Fruit fly (Drosophila melanogaster) whole organism, embryonic: ENCODE results near the gene RpL36.

Experiments
- Atf3 ChIP-seq: fragments of 200-800 bp; sonication (Bioruptor generic); optimal IDR thresholded peaks from 3 replicates; lab custom pipeline; 2016; ENCODE audit warnings: missing biosample characterization, missing genetic modification characterization
- CG1024 ChIP-seq: fragments of 200-800 bp; sonication (Bioruptor generic); IDR thresholded peaks from 2 replicates; pipeline ENCODE4 v1.3.6; 2022; ENCODE audit warnings: missing biosample characterization, missing genetic modification characterization
- CG10274 ChIP-seq: fragments of 200-800 bp; sonication (Bioruptor generic); optimal IDR thresholded peaks from 3 replicates; lab custom pipeline; 2017; ENCODE audit warnings: missing biosample characterization, mild to moderate bottlenecking, missing genetic modification characterization
- CG10979 ChIP-seq: fragments of 200-800 bp; sonication (Bioruptor generic); optimal IDR thresholded peaks from 2 replicates; lab custom pipeline; 2018; ENCODE audit warnings: missing biosample characterization, mild to moderate bottlenecking, missing genetic modification characterization, moderate library complexity
- CG11456 ChIP-seq: fragments of 200-800 bp; sonication (Bioruptor generic); IDR thresholded peaks from 3 replicates; pipeline ENCODE4 v1.3.6; 2022; ENCODE audit warnings: missing biosample characterization, missing genetic modification characterization
- CG12744 ChIP-seq: fragments of 200-800 bp; sonication (Bioruptor generic); optimal IDR thresholded peaks from 2 replicates; lab custom pipeline; 2016; ENCODE audit warnings: missing biosample characterization, missing genetic modification characterization
- CG13624 ChIP-seq: fragments of 200-800 bp; sonication (Bioruptor generic); optimal IDR thresholded peaks from 2 replicates; lab custom pipeline; 2016; ENCODE audit warnings: missing biosample characterization, missing genetic modification characterization
- CG1603 ChIP-seq: fragments of 200-800 bp; sonication (Bioruptor generic); optimal IDR thresholded peaks from 2 replicates; lab custom pipeline; 2019; ENCODE audit warnings: missing biosample characterization, mild to moderate bottlenecking, missing genetic modification characterization, moderate library complexity
- CG17568 ChIP-seq: fragments of 200-800 bp; sonication (Bioruptor generic); optimal IDR thresholded peaks from 2 replicates; lab custom pipeline; 2018; ENCODE audit warnings: missing biosample characterization, mild to moderate bottlenecking, missing genetic modification characterization, moderate library complexity
- CG2678 ChIP-seq: fragments of 200-800 bp; sonication (Bioruptor generic); optimal IDR thresholded peaks from 3 replicates; lab custom pipeline; 2019; ENCODE audit warnings: missing biosample characterization, mild to moderate bottlenecking, missing genetic modification characterization, moderate library complexity
- CG31388 ChIP-seq: fragments of 200-800 bp; sonication (Bioruptor generic); optimal IDR thresholded peaks from 2 replicates; lab custom pipeline; 2016; ENCODE audit warnings: missing biosample characterization, missing genetic modification characterization
- CG32772 ChIP-seq: fragments of 200-800 bp; sonication (Bioruptor generic); IDR thresholded peaks from 2 replicates; pipeline ENCODE4 v1.3.6; 2022; ENCODE audit warnings: missing biosample characterization, missing genetic modification characterization
- CG4617 ChIP-seq: fragments of 200-800 bp; sonication (Bioruptor generic); optimal IDR thresholded peaks from 3 replicates; lab custom pipeline; 2016; ENCODE audit warnings: missing biosample characterization, missing genetic modification characterization, borderline replicate concordance
- CG6683 ChIP-seq: fragments of 200-800 bp; sonication (Bioruptor generic); optimal IDR thresholded peaks from 2 replicates; lab custom pipeline; 2017; ENCODE audit warnings: missing biosample characterization, mild to moderate bottlenecking, missing genetic modification characterization, missing genetic modification reagents
- CG7928 ChIP-seq: fragments of 200-800 bp; sonication (Bioruptor generic); optimal IDR thresholded peaks from 2 replicates; lab custom pipeline; 2017; ENCODE audit warnings: missing biosample characterization, mild to moderate bottlenecking, missing genetic modification characterization
- CG8478 ChIP-seq: fragments of >200 bp; optimal IDR thresholded peaks from 2 replicates; lab custom pipeline; 2018
- CG9876 ChIP-seq: fragments of 200-800 bp; sonication (Bioruptor generic); optimal IDR thresholded peaks from 2 replicates; lab custom pipeline; 2016; ENCODE audit warnings: missing biosample characterization, missing genetic modification characterization
- D19A ChIP-seq: fragments of 200-800 bp; optimal IDR thresholded peaks from 3 replicates; lab custom pipeline; 2019; ENCODE audit warnings: missing biosample characterization, mild to moderate bottlenecking, missing genetic modification characterization, moderate library complexity
- Dad ChIP-seq: fragments of 200-800 bp; sonication (Bioruptor generic); optimal IDR thresholded peaks from 3 replicates; lab custom pipeline; 2016; ENCODE audit warnings: missing biosample characterization, missing genetic modification characterization
- Dp ChIP-seq: fragments of 200-800 bp; sonication (Bioruptor generic); optimal IDR thresholded peaks from 2 replicates; lab custom pipeline; 2018; ENCODE audit warnings: missing biosample characterization, mild to moderate bottlenecking, missing genetic modification characterization, moderate library complexity
- E2f2 ChIP-seq: fragments of 200-800 bp; sonication (Bioruptor generic); IDR thresholded peaks from 2 replicates; pipeline ENCODE4 v1.3.6; 2022; ENCODE audit warnings: missing biosample characterization, missing genetic modification characterization
- Ets97D ChIP-seq: fragments of 200-800 bp; sonication (Bioruptor generic); optimal IDR thresholded peaks from 3 replicates; lab custom pipeline; 2016; ENCODE audit warnings: missing biosample characterization, missing genetic modification characterization
- Lhr ChIP-seq: fragments of 200-800 bp; sonication (Bioruptor generic); optimal IDR thresholded peaks from 3 replicates; lab custom pipeline; 2017; ENCODE audit warnings: mild to moderate bottlenecking, missing biosample characterization, missing genetic modification reagents, missing genetic modification characterization
- Oaz ChIP-seq: fragments of 200-800 bp; sonication (Bioruptor generic); IDR thresholded peaks from 2 replicates; pipeline ENCODE4 v1.3.6; 2022; ENCODE audit warnings: missing biosample characterization, missing genetic modification characterization
- Taf1 ChIP-seq: fragments of 200-800 bp; sonication (Bioruptor generic); IDR thresholded peaks from 2 replicates; pipeline ENCODE4 v1.3.6; 2022; ENCODE audit warnings: missing biosample characterization, missing genetic modification characterization
- bigmax ChIP-seq: fragments of 200-800 bp; sonication (Bioruptor generic); optimal IDR thresholded peaks from 2 replicates; lab custom pipeline; 2018; ENCODE audit warnings: missing biosample characterization, mild to moderate bottlenecking, missing genetic modification characterization
- chinmo ChIP-seq: fragments of 200-800 bp; sonication (Bioruptor generic); IDR thresholded peaks from 4 replicates; pipeline ENCODE4 v1.3.6; 2022; ENCODE audit warnings: missing biosample characterization, missing genetic modification characterization; ENCODE audit not compliant: partially characterized antibody
- ci ChIP-seq: fragments of 200-800 bp; sonication (Bioruptor generic); IDR thresholded peaks from 3 replicates; pipeline ENCODE4 v1.3.6; 2022; ENCODE audit warnings: missing biosample characterization, missing genetic modification characterization
- dm ChIP-seq: fragments of 200-800 bp; sonication (Bioruptor generic); optimal IDR thresholded peaks from 3 replicates; lab custom pipeline; 2016; ENCODE audit warnings: missing biosample characterization, missing genetic modification characterization
- fd96Cb ChIP-seq: fragments of 200-800 bp; sonication (Bioruptor generic); optimal IDR thresholded peaks from 2 replicates; lab custom pipeline; 2018; ENCODE audit warnings: missing biosample characterization, mild to moderate bottlenecking, missing genetic modification characterization, moderate library complexity
- ham ChIP-seq: fragments of 200-800 bp; sonication (Bioruptor generic); IDR thresholded peaks from 2 replicates; pipeline ENCODE4 v1.3.6; 2022; ENCODE audit warnings: missing biosample characterization, missing genetic modification characterization
- hth ChIP-seq: fragments of >200 bp; optimal IDR thresholded peaks from 2 replicates; lab custom pipeline; 2017; ENCODE audit warnings: inconsistent platforms
- kah ChIP-seq: fragments of 200-800 bp; sonication (Bioruptor generic); optimal IDR thresholded peaks from 2 replicates; lab custom pipeline; 2018; ENCODE audit warnings: missing biosample characterization, mild to moderate bottlenecking, missing genetic modification characterization
- knrl ChIP-seq: fragments of 200-800 bp; sonication (Bioruptor generic); IDR thresholded peaks from 3 replicates; pipeline ENCODE4 v1.3.6; 2022; ENCODE audit warnings: missing biosample characterization, missing genetic modification characterization; ENCODE audit not compliant: partially characterized antibody
- lmd ChIP-seq: fragments of 200-800 bp; sonication (Bioruptor generic); IDR thresholded peaks from 2 replicates; pipeline ENCODE4 v1.3.6; 2022; ENCODE audit warnings: missing biosample characterization, missing genetic modification characterization
- luna ChIP-seq: fragments of 200-800 bp; sonication (Bioruptor generic); optimal IDR thresholded peaks from 2 replicates; lab custom pipeline; 2016; ENCODE audit warnings: missing biosample characterization, missing genetic modification characterization
- mirr ChIP-seq: fragments of 200-800 bp; sonication (Bioruptor generic); optimal IDR thresholded peaks from 3 replicates; lab custom pipeline; 2018; ENCODE audit warnings: missing biosample characterization, mild to moderate bottlenecking, missing genetic modification characterization
- nerfin-1 ChIP-seq: fragments of 200-800 bp; sonication (Bioruptor generic); optimal IDR thresholded peaks from 3 replicates; lab custom pipeline; 2019; ENCODE audit warnings: missing biosample characterization, mild to moderate bottlenecking, missing genetic modification characterization, moderate library complexity
- phol ChIP-seq: fragments of 200-800 bp; sonication (Bioruptor generic); optimal IDR thresholded peaks from 3 replicates; lab custom pipeline; 2018; ENCODE audit warnings: missing biosample characterization, mild to moderate bottlenecking, missing genetic modification characterization, moderate library complexity
- seq ChIP-seq: fragments of 200-800 bp; sonication (Bioruptor generic); IDR thresholded peaks from 2 replicates; pipeline ENCODE4 v1.3.6; 2022; ENCODE audit warnings: missing biosample characterization, missing genetic modification characterization
- slou ChIP-seq: fragments of 200-800 bp; sonication (Bioruptor generic); optimal IDR thresholded peaks from 3 replicates; lab custom pipeline; 2016; ENCODE audit warnings: missing biosample characterization, missing genetic modification characterization
- so ChIP-seq: fragments of 200-800 bp; sonication (Bioruptor generic); IDR thresholded peaks from 3 replicates; pipeline ENCODE4 v1.3.6; 2022; ENCODE audit warnings: missing biosample characterization, missing genetic modification characterization
- sob ChIP-seq: fragments of 200-800 bp; sonication (Bioruptor generic); IDR thresholded peaks from 2 replicates; pipeline ENCODE4 v1.3.6; 2022; ENCODE audit warnings: missing biosample characterization, missing genetic modification characterization
- tio ChIP-seq: fragments of 200-800 bp; sonication (Bioruptor generic); optimal IDR thresholded peaks from 2 replicates; lab custom pipeline; 2017; ENCODE audit warnings: missing biosample characterization, missing genetic modification characterization, inconsistent platforms
- tll ChIP-seq, 2 experiments: fragments of 200-800 bp in 1 of 2; fragments of >200 bp in 1 of 2; sonication (Bioruptor generic) in 1 of 2; optimal IDR thresholded peaks; 2 replicates each; lab custom pipeline; 2017 to 2019; ENCODE audit warnings: missing biosample characterization in 2 of 2, missing genetic modification characterization in 2 of 2, mild to moderate bottlenecking in 1 of 2, moderate library complexity in 1 of 2
- tna ChIP-seq: fragments of 200-800 bp; sonication (Bioruptor generic); IDR thresholded peaks from 2 replicates; pipeline ENCODE4 v1.3.6; 2022; ENCODE audit warnings: missing biosample characterization, missing genetic modification characterization; ENCODE audit not compliant: partially characterized antibody
- trem ChIP-seq: fragments of 200-800 bp; optimal IDR thresholded peaks from 3 replicates; lab custom pipeline; 2019; ENCODE audit warnings: missing biosample characterization, mild to moderate bottlenecking, missing genetic modification characterization, moderate library complexity
- trh ChIP-seq: fragments of 200-800 bp; sonication (Bioruptor generic); optimal IDR thresholded peaks from 2 replicates; lab custom pipeline; 2016; ENCODE audit warnings: missing biosample characterization, missing genetic modification characterization
- unc-4 ChIP-seq: fragments of 200-800 bp; sonication (Bioruptor generic); IDR thresholded peaks from 2 replicates; pipeline ENCODE4 v1.3.6; 2022; ENCODE audit warnings: missing biosample characterization, missing genetic modification characterization; ENCODE audit not compliant: partially characterized antibody
- vfl ChIP-seq: fragments of 200-800 bp; sonication (Bioruptor generic); optimal IDR thresholded peaks from 2 replicates; lab custom pipeline; 2016; ENCODE audit warnings: missing biosample characterization, missing genetic modification characterization
- wdn ChIP-seq: fragments of 200-800 bp; sonication (Bioruptor generic); IDR thresholded peaks from 2 replicates; pipeline ENCODE4 v1.3.6; 2022; ENCODE audit warnings: missing biosample characterization, missing genetic modification characterization

RpL36 gene

DNA sequence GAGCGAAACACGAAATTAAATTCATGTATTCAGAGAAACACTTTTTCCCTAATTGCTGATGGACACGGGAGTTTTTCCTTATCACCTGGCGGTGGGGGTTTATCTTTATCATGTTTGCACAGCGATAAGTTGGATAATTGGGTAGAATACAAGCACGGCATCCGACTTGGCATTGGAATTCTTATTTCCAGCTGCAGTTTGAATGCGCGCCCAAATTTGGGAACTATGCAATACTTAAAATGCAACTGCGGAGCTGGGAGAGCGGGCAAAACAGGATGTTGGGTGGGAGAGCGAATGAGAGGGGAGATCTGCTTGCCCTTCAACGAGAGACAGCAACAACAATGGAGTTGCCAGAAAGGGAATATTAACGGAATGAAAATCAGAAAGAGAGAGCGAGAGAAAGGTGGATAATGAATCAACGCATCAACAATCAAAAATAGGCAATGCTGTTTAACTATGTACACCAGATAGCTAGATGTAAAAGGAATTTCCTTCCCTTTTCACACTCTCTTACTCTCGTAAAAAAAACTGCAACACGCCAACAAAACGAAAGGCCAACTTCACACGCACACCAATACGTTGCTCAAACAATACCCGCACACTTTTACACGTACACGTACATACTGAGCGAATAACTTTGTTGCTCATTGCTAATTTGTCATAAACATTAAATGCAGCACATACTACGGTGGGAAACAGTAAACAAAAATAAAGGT is 12.4 kb downstream of the RpL36 start (continued):
- TF ChIP-seq CG1024 (GFP tag; lab: Robert Waterston, UW) (no peak), CG13624 (no peak), CG9876 (no peak), CG7928 (GFP tag; lab: Kevin White, UChicago) (no peak), CG8478 (lab: Kevin White, UChicago) (peak; percentile 78), CG10274 (GFP tag; lab: Kevin White, UChicago) (no peak), ci (0 out of 3 replicates have a peak, but pooled peaks have one; percentile 14), sob (GFP tag; lab: Robert Waterston, UW) (no peak), Oaz (GFP tag; lab: Robert Waterston, UW) (no peak), Dp (peak; percentile 51), trh (GFP tag; lab: Kevin White, UChicago) (no peak), kah (GFP tag; lab: Kevin White, UChicago) (no peak), phol (tag; lab: Kevin White, UChicago) (peak; percentile 59), E2f2 (GFP tag; lab: Robert Waterston, UW) (peak; percentile 58), unc-4 (GFP tag; lab: Robert Waterston, UW) (no peak), mirr (GFP tag; lab: Kevin White, UChicago) (no peak), wdn (no peak), Lhr (GFP tag; lab: Kevin White, UChicago) (no peak), so (GFP tag; lab: Robert Waterston, UW) (no peak), CG2678 (tag; lab: Kevin White, UChicago) (no peak), CG12744 (GFP tag; lab: Kevin White, UChicago) (no peak), nerfin-1 (no peak), trem (tag; lab: Kevin White, UChicago) (peak; percentile 15), Dad (GFP tag; lab: Kevin White, UChicago) (no peak), fd96Cb (no peak), CG10979 (tag; lab: Kevin White, UChicago) (no peak), bigmax (GFP tag; lab: Kevin White, UChicago) (no peak), CG31388 (GFP tag; lab: Kevin White, UChicago) (no peak), seq (GFP tag; lab: Robert Waterston, UW) (no peak), Atf3 (no peak), hth (no peak), ham (GFP tag; lab: Robert Waterston, UW) (no peak), knrl (GFP tag; lab: Robert Waterston, UW) (no peak), CG11456 (GFP tag; lab: Robert Waterston, UW) (no peak), dm (no peak), lmd (GFP tag; lab: Robert Waterston, UW) (no peak), luna (GFP tag; lab: Kevin White, UChicago) (no peak), slou (no peak), CG4617 (GFP tag; lab: Kevin White, UChicago) (peak; percentile 44), CG6683 (GFP tag; lab: Kevin White, UChicago) (no peak), CG1603 (tag; lab: Kevin White, UChicago) (peak; percentile 33), CG32772 (no peak), vfl (GFP tag; lab: Kevin White, UChicago) (no peak), tio (no peak), tna (GFP tag; lab: Robert Waterston, UW) (no peak), Ets97D (peak; percentile 10), Taf1 (no peak), chinmo (no peak), tll (GFP tag; optimal IDR thresholded peaks at IDR 0.05; lab: Kevin White, UChicago) (no peak), D19A (tag; lab: Kevin White, UChicago) (no peak), CG17568 (GFP tag; lab: Kevin White, UChicago) (no peak)
